Worm (Caenorhabditis elegans) whole organism, L4 larva: ENCODE results near the gene nhr-92.
A peak's percentile ranks its signal among the peaks of the same experiment; 100 is the strongest.

Experiments used
- F10B5.3 ChIP-seq: sonication (generic microtip); optimal IDR thresholded peaks from 2 replicates; lab custom pipeline; 2016; ENCODE audit warnings: mild to moderate bottlenecking, missing genetic modification characterization, missing compliant biosample characterization
- F37D6.2 ChIP-seq: sonication (generic microtip); optimal IDR thresholded peaks from 2 replicates; lab custom pipeline; 2016; ENCODE audit warnings: mild to moderate bottlenecking, missing genetic modification characterization, missing compliant biosample characterization
- R02D3.7 ChIP-seq: fragments of 150-350 bp; sonication (generic microtip); optimal IDR thresholded peaks from 3 replicates; lab custom pipeline; 2014; ENCODE audit warnings: missing biosample characterization, missing genetic modification characterization
- T26A8.4 ChIP-seq: fragments of 200-800 bp; sonication (Bioruptor generic); IDR thresholded peaks from 2 replicates; pipeline ENCODE4 v1.3.6; 2022; ENCODE audit warnings: missing genetic modification characterization, missing compliant biosample characterization
- Y5F2A.4 ChIP-seq: fragments of 200-800 bp; sonication (Bioruptor generic); optimal IDR thresholded peaks from 2 replicates; lab custom pipeline; 2018; ENCODE audit warnings: mild to moderate bottlenecking, missing genetic modification characterization, missing compliant biosample characterization
- ZK337.2 ChIP-seq: fragments of 200-800 bp; sonication (Bioruptor generic); IDR thresholded peaks from 2 replicates; pipeline ENCODE4 v1.3.6; 2022; ENCODE audit warnings: missing genetic modification reagents, missing genetic modification characterization, missing compliant biosample characterization
- ZK546.5 ChIP-seq, 2 experiments: sonication (generic microtip); optimal IDR thresholded peaks; 2 replicates each; lab custom pipeline; 2017; ENCODE audit warnings: missing biosample characterization in 2 of 2, missing genetic modification characterization in 2 of 2
- aha-1 ChIP-seq: fragments of 150-350 bp; peaks from one replicate; lab custom pipeline; 2014; ENCODE audit warnings: missing biosample characterization, missing genetic modification characterization
- ceh-32 ChIP-seq: sonication (generic microtip); optimal IDR thresholded peaks from 2 replicates; lab custom pipeline; 2016; ENCODE audit warnings: mild to moderate bottlenecking, missing genetic modification characterization, missing compliant biosample characterization; ENCODE audit not compliant: poor library complexity
- ceh-44 ChIP-seq: fragments of 200-800 bp; sonication (Bioruptor generic); IDR thresholded peaks from 2 replicates; pipeline ENCODE4 v1.3.6; 2022; ENCODE audit warnings: missing genetic modification reagents, missing genetic modification characterization, missing compliant biosample characterization
- ceh-62 ChIP-seq: sonication (generic microtip); optimal IDR thresholded peaks from 2 replicates; lab custom pipeline; 2017; ENCODE audit warnings: missing biosample characterization, missing genetic modification characterization
- daf-8 ChIP-seq: fragments of 200-800 bp; sonication (Bioruptor generic); IDR thresholded peaks from 2 replicates; pipeline ENCODE4 v1.3.6; 2022; ENCODE audit warnings: missing genetic modification characterization, missing compliant biosample characterization
- dmd-8 ChIP-seq: fragments of 200-800 bp; sonication (Bioruptor generic); IDR thresholded peaks from 2 replicates; pipeline ENCODE4 v1.3.6; 2022; ENCODE audit warnings: missing genetic modification characterization, missing compliant biosample characterization
- dpl-1 ChIP-seq: fragments of 150-350 bp; optimal IDR thresholded peaks from 2 replicates; lab custom pipeline; 2014; ENCODE audit warnings: missing biosample characterization, missing genetic modification reagents, missing genetic modification characterization
- duxl-1 ChIP-seq: sonication (generic microtip); optimal IDR thresholded peaks from 2 replicates; lab custom pipeline; 2016; ENCODE audit warnings: mild to moderate bottlenecking, missing genetic modification characterization, moderate library complexity, missing compliant biosample characterization; ENCODE audit not compliant: poor library complexity
- fkh-10 ChIP-seq: fragments of 150-350 bp; optimal IDR thresholded peaks from 2 replicates; lab custom pipeline; 2014; ENCODE audit warnings: missing biosample characterization, missing genetic modification reagents, missing genetic modification characterization
- hlh-11 ChIP-seq: fragments of 200-800 bp; sonication (Bioruptor generic); optimal IDR thresholded peaks from 2 replicates; lab custom pipeline; 2018; ENCODE audit warnings: mild to moderate bottlenecking, missing genetic modification characterization, missing compliant biosample characterization
- jun-1 ChIP-seq: fragments of 150-350 bp; optimal IDR thresholded peaks from 2 replicates; lab custom pipeline; 2014; ENCODE audit warnings: missing biosample characterization, missing genetic modification reagents, missing genetic modification characterization
- lim-7 ChIP-seq: fragments of 200-800 bp; sonication (Bioruptor generic); IDR thresholded peaks from 2 replicates; pipeline ENCODE4 v1.3.6; 2022; ENCODE audit warnings: missing genetic modification characterization, missing compliant biosample characterization
- lin-29 ChIP-seq: fragments of 200-800 bp; sonication (Bioruptor generic); IDR thresholded peaks from 2 replicates; pipeline ENCODE4 v1.3.6; 2022; ENCODE audit warnings: missing genetic modification reagents, missing genetic modification characterization, missing compliant biosample characterization
- lin-38 ChIP-seq: fragments of 200-800 bp; sonication (Bioruptor generic); IDR thresholded peaks from 2 replicates; pipeline ENCODE4 v1.3.6; 2022; ENCODE audit warnings: missing genetic modification reagents, missing genetic modification characterization, missing compliant biosample characterization
- lsy-2 ChIP-seq, 2 experiments: fragments of 150-350 bp in 1 of 2; sonication (generic microtip) in 1 of 2; optimal IDR thresholded peaks; 2 replicates each; lab custom pipeline; 2014 to 2017; ENCODE audit warnings: missing biosample characterization in 2 of 2, missing genetic modification characterization in 2 of 2
- madf-5 ChIP-seq, 2 experiments: fragments of 200-800 bp; sonication (Bioruptor generic); IDR thresholded peaks; 2 replicates each; pipeline ENCODE4 v1.3.6; 2022; ENCODE audit warnings: missing compliant biosample characterization in 2 of 2, missing genetic modification characterization in 2 of 2
- mdt-29 ChIP-seq: fragments of 200-800 bp; sonication (Bioruptor generic); IDR thresholded peaks from 2 replicates; pipeline ENCODE4 v1.3.6; 2022; ENCODE audit warnings: missing genetic modification reagents, missing genetic modification characterization, missing compliant biosample characterization
- mxl-2 ChIP-seq: fragments of 200-800 bp; sonication (Bioruptor generic); conservative IDR thresholded peaks from 2 replicates; pipeline ENCODE4 v1.3.6; 2022; ENCODE audit warnings: missing genetic modification reagents, missing genetic modification characterization, missing compliant biosample characterization
- mxl-3 ChIP-seq: fragments of 200-800 bp; sonication (Bioruptor generic); optimal IDR thresholded peaks from 2 replicates; lab custom pipeline; 2018; ENCODE audit warnings: mild to moderate bottlenecking, missing genetic modification characterization, missing compliant biosample characterization
- nhr-11 ChIP-seq: fragments of 150-350 bp; optimal IDR thresholded peaks from 2 replicates; lab custom pipeline; 2014; ENCODE audit warnings: missing biosample characterization, missing genetic modification characterization
- nhr-25 ChIP-seq: sonication (generic microtip); optimal IDR thresholded peaks from 2 replicates; lab custom pipeline; 2017; ENCODE audit warnings: missing genetic modification characterization, mild to moderate bottlenecking, missing compliant biosample characterization, antibody characterized with exemption, moderate library complexity, borderline replicate concordance; ENCODE audit not compliant: insufficient read depth
- nhr-41 ChIP-seq: fragments of 200-800 bp; sonication (Bioruptor generic); IDR thresholded peaks from 2 replicates; pipeline ENCODE4 v1.3.6; 2022; ENCODE audit warnings: missing genetic modification reagents, missing genetic modification characterization, missing compliant biosample characterization
- nhr-42 ChIP-seq: fragments of 200-800 bp; sonication (Bioruptor generic); IDR thresholded peaks from 2 replicates; pipeline ENCODE4 v1.3.6; 2022; ENCODE audit warnings: missing genetic modification characterization, missing compliant biosample characterization
- nhr-48 ChIP-seq: sonication (generic microtip); optimal IDR thresholded peaks from 2 replicates; lab custom pipeline; 2016; ENCODE audit warnings: mild to moderate bottlenecking, missing genetic modification characterization, missing compliant biosample characterization
- nhr-6 ChIP-seq: fragments of 150-350 bp; optimal IDR thresholded peaks from 2 replicates; lab custom pipeline; 2014; ENCODE audit warnings: missing biosample characterization, missing genetic modification characterization
- nhr-77 ChIP-seq: fragments of 150-350 bp; optimal IDR thresholded peaks from 2 replicates; lab custom pipeline; 2014; ENCODE audit warnings: missing biosample characterization, missing genetic modification characterization
- pha-4 ChIP-seq, 2 experiments: fragments of 150-350 bp in 1 of 2; fragments of 200-800 bp in 1 of 2; sonication (Bioruptor generic) in 1 of 2; IDR thresholded peaks in 1 of 2; optimal IDR thresholded peaks in 1 of 2; 2 replicates each; pipeline versions ENCODE4 v1.3.6 to Lab custom; 2014 to 2022; ENCODE audit warnings: missing genetic modification characterization in 2 of 2, missing genetic modification reagents in 2 of 2, missing biosample characterization in 1 of 2, missing compliant biosample characterization in 1 of 2
- php-3 ChIP-seq: fragments of 200-800 bp; sonication (Bioruptor generic); IDR thresholded peaks from 2 replicates; pipeline ENCODE4 v1.3.6; 2022; ENCODE audit warnings: missing genetic modification reagents, missing genetic modification characterization, missing compliant biosample characterization
- pqm-1 ChIP-seq: sonication (generic microtip); optimal IDR thresholded peaks from 2 replicates; lab custom pipeline; 2017; ENCODE audit warnings: missing biosample characterization, missing genetic modification characterization
- saeg-2 ChIP-seq: fragments of 200-800 bp; sonication (Bioruptor generic); IDR thresholded peaks from 2 replicates; pipeline ENCODE4 v1.3.6; 2022; ENCODE audit warnings: missing genetic modification reagents, missing genetic modification characterization, missing compliant biosample characterization
- set-16 ChIP-seq: fragments of 200-800 bp; sonication (Bioruptor generic); IDR thresholded peaks from 2 replicates; pipeline ENCODE4 v1.3.6; 2022; ENCODE audit warnings: missing genetic modification reagents, missing genetic modification characterization, missing compliant biosample characterization
- snpc-4 ChIP-seq: fragments of 150-350 bp; optimal IDR thresholded peaks from 2 replicates; lab custom pipeline; 2014; ENCODE audit warnings: missing biosample characterization, missing genetic modification characterization
- spr-1 ChIP-seq: sonication (generic microtip); optimal IDR thresholded peaks from 2 replicates; lab custom pipeline; 2016; ENCODE audit warnings: mild to moderate bottlenecking, missing genetic modification characterization, missing compliant biosample characterization
- tag-97 ChIP-seq: fragments of 200-800 bp; sonication (Bioruptor generic); IDR thresholded peaks from 2 replicates; pipeline ENCODE4 v1.3.6; 2022; ENCODE audit warnings: missing genetic modification characterization, missing compliant biosample characterization
- tra-1 ChIP-seq: fragments of 200-800 bp; sonication (Bioruptor generic); IDR thresholded peaks from 2 replicates; pipeline ENCODE4 v1.3.6; 2022; ENCODE audit warnings: missing genetic modification reagents, missing genetic modification characterization, missing compliant biosample characterization
- unc-39 ChIP-seq: sonication (generic microtip); optimal IDR thresholded peaks from 2 replicates; lab custom pipeline; 2017; ENCODE audit warnings: missing biosample characterization, missing genetic modification characterization
- unc-62 ChIP-seq, 3 experiments: fragments of 150-350 bp in 1 of 3; sonication (generic microtip); optimal IDR thresholded peaks in 2 of 3; peaks in 1 of 3; 1 replicate in 1 of 3; 2 replicates in 2 of 3; lab custom pipeline; 2014 to 2017; ENCODE audit warnings: missing biosample characterization in 3 of 3, missing genetic modification characterization in 3 of 3, missing genetic modification reagents in 3 of 3, missing genotype in 1 of 3
- vab-7 ChIP-seq: fragments of 200-800 bp; sonication (Bioruptor generic); IDR thresholded peaks from 2 replicates; pipeline ENCODE4 v1.3.6; 2022; ENCODE audit warnings: missing genetic modification reagents, missing genetic modification characterization, missing compliant biosample characterization
- zag-1 ChIP-seq: fragments of 150-350 bp; optimal IDR thresholded peaks from 2 replicates; lab custom pipeline; 2014; ENCODE audit warnings: missing biosample characterization, missing genetic modification characterization
- zfp-3 ChIP-seq: fragments of 200-800 bp; sonication (Bioruptor generic); conservative IDR thresholded peaks from 2 replicates; pipeline ENCODE4 v1.3.6; 2022; ENCODE audit warnings: missing genetic modification reagents, missing genetic modification characterization, missing compliant biosample characterization
- zip-2 ChIP-seq: fragments of 150-350 bp; optimal IDR thresholded peaks from 2 replicates; lab custom pipeline; 2014; ENCODE audit warnings: missing biosample characterization, missing genetic modification characterization

The nhr-92 gene

ce11 chrIV:1659045-1659741 lies 39.3 kb downstream of the nhr-92 start, which contains the start of gene rps-28:
Gene rps-28 (plus strand): TSS chrIV:1659691.
- peak; percentile 86 for TF ChIP-seq nhr-42 (GFP tag; lab: Robert Waterston, UW)
- peak; percentile 65; the same call in 1 of the 2 replicates for TF ChIP-seq mdt-29 (GFP tag; lab: Robert Waterston, UW)
- TF ChIP-seq zip-2: peak; percentile 57
- TF ChIP-seq F37D6.2 (tag; lab: Kevin White, UChicago): peak; percentile 89
- TF ChIP-seq tra-1 (GFP tag; lab: Robert Waterston, UW): peak; percentile 93
- peak; percentile 75 for TF ChIP-seq jun-1 (tag; lab: Kevin White, UChicago)
- TF ChIP-seq nhr-6 (tag; lab: Kevin White, UChicago): peak; percentile 90
- TF ChIP-seq ZK546.5 (tag; optimal IDR thresholded peaks at IDR 0.05; lab: Kevin White, UChicago): peak in 1 of 2 experiments; percentile 73
- TF ChIP-seq pha-4 (GFP tag; IDR thresholded peaks at IDR 0.05; lab: Robert Waterston, UW): peak; percentile 86
- peak; percentile 86 for TF ChIP-seq pha-4 (tag; optimal IDR thresholded peaks at IDR 0.05; lab: Kevin White, UChicago)
- TF ChIP-seq duxl-1: peak; percentile 90
- TF ChIP-seq nhr-11 (tag; lab: Kevin White, UChicago): peak; percentile 94
- peak; percentile 95 for TF ChIP-seq fkh-10 (GFP tag; lab: Kevin White, UChicago)
- TF ChIP-seq mxl-3 (GFP tag; lab: Kevin White, UChicago): peak; percentile 84
- peak; percentile 66; the same call in 1 of the 2 replicates for TF ChIP-seq lim-7 (GFP tag; lab: Robert Waterston, UW)
- TF ChIP-seq tag-97 (GFP tag; lab: Robert Waterston, UW): no peak
- TF ChIP-seq dpl-1 (GFP tag; lab: Kevin White, UChicago): peak; percentile 91
- peak; percentile 90 for TF ChIP-seq spr-1 (tag; lab: Kevin White, UChicago)
- peak; percentile 91 for TF ChIP-seq T26A8.4 (GFP tag; lab: Robert Waterston, UW)
- peak; percentile 96 for TF ChIP-seq nhr-25 (tag; lab: Kevin White, UChicago)
- peak; percentile 72; the same call in 1 of the 2 replicates for TF ChIP-seq ceh-44 (GFP tag; lab: Robert Waterston, UW)
- TF ChIP-seq vab-7: peak; percentile 96
- no peak for TF ChIP-seq daf-8 (GFP tag; lab: Robert Waterston, UW)
- peak; percentile 93 for TF ChIP-seq lin-38 (GFP tag; lab: Robert Waterston, UW)
- TF ChIP-seq R02D3.7 (tag; lab: Kevin White, UChicago): peak; percentile 35
- peak; percentile 53; the same call in 1 of the 2 replicates for TF ChIP-seq set-16
- TF ChIP-seq zfp-3: peak; percentile 88
- TF ChIP-seq pqm-1 (tag; lab: Kevin White, UChicago): peak; percentile 63
- TF ChIP-seq zag-1 (tag; lab: Kevin White, UChicago): peak; percentile 19
- 0 out of 4 replicates have a peak, but pooled peaks of 1 of the 2 experiments have one; percentile 64 for TF ChIP-seq madf-5 (GFP tag; IDR thresholded peaks at IDR 0.05; lab: Robert Waterston, UW)
- TF ChIP-seq ZK337.2 (GFP tag; lab: Robert Waterston, UW): peak; percentile 69; the same call in 1 of the 2 replicates
- TF ChIP-seq nhr-48 (tag; lab: Kevin White, UChicago): peak; percentile 63
- peak; percentile 98 for TF ChIP-seq nhr-77 (tag; lab: Kevin White, UChicago)
- TF ChIP-seq hlh-11 (tag; lab: Kevin White, UChicago): peak; percentile 95
- no peak for TF ChIP-seq unc-39
- peak; percentile 91 for TF ChIP-seq php-3 (GFP tag; lab: Robert Waterston, UW)
- TF ChIP-seq snpc-4 (tag; lab: Kevin White, UChicago): peak; percentile 39
- peak; percentile 62; the same call in 1 of the 2 replicates for TF ChIP-seq saeg-2 (GFP tag; lab: Robert Waterston, UW)
- TF ChIP-seq dmd-8 (GFP tag; lab: Robert Waterston, UW): 0 out of 2 replicates have a peak, but pooled peaks have one; percentile 17
- TF ChIP-seq ceh-62 (tag; lab: Kevin White, UChicago): no peak
- TF ChIP-seq nhr-41 (GFP tag; lab: Robert Waterston, UW): no peak
- TF ChIP-seq mxl-2 (GFP tag; lab: Robert Waterston, UW): 0 out of 2 replicates have a peak, but pooled peaks have one; percentile 27
- peak; percentile 28 for TF ChIP-seq Y5F2A.4 (GFP tag; lab: Kevin White, UChicago)
- peak; percentile 87 to 96 for TF ChIP-seq lsy-2 (tag; optimal IDR thresholded peaks at IDR 0.05; lab: Kevin White, UChicago)
- TF ChIP-seq unc-62 (GFP tag; optimal IDR thresholded peaks at IDR 0.05 in 1 of 2; lab: Kevin White, UChicago): peak in 1 of 2 experiments; percentile 92
- TF ChIP-seq unc-62 (tag; optimal IDR thresholded peaks at IDR 0.05; lab: Kevin White, UChicago): no peak
- peak; percentile 89 for TF ChIP-seq lin-29 (GFP tag; lab: Robert Waterston, UW)
- no peak for TF ChIP-seq ceh-32 (tag; lab: Kevin White, UChicago)
- no peak for TF ChIP-seq F10B5.3 (tag; lab: Kevin White, UChicago)
- TF ChIP-seq aha-1 (tag; lab: Kevin White, UChicago): peak; percentile 100
